Worm (Caenorhabditis elegans) whole organism, midembryonic: ENCODE data around the gene F48B9.1.

ENCODE experiments used
- T22C8.4 ChIP-seq: fragments of 200-800 bp; sonication (Bioruptor generic); IDR thresholded peaks from 2 replicates; pipeline ENCODE4 v1.3.6; 2022; ENCODE audit warnings: missing genetic modification characterization, missing compliant biosample characterization
- cog-1 ChIP-seq: sonication (generic microtip); optimal IDR thresholded peaks from 2 replicates; lab custom pipeline; 2016; ENCODE audit warnings: missing genetic modification characterization, missing compliant biosample characterization
- flt-1 ChIP-seq: fragments of 200-800 bp; sonication (Bioruptor generic); IDR thresholded peaks from 2 replicates; pipeline ENCODE4 v1.3.6; 2022; ENCODE audit warnings: missing genetic modification characterization, missing compliant biosample characterization
- klf-2 ChIP-seq: fragments of 200-800 bp; sonication (Bioruptor generic); conservative IDR thresholded peaks from 2 replicates; pipeline ENCODE4 v1.3.6; 2022; ENCODE audit warnings: missing genetic modification reagents, missing genetic modification characterization, missing compliant biosample characterization
- med-1 ChIP-seq: sonication (generic microtip); optimal IDR thresholded peaks from 2 replicates; lab custom pipeline; 2017; ENCODE audit warnings: missing genetic modification characterization, mild to moderate bottlenecking, missing compliant biosample characterization, antibody characterized with exemption, missing genetic modification reagents; ENCODE audit not compliant: insufficient read depth
- ref-1 ChIP-seq: fragments of 200-800 bp; sonication (Bioruptor generic); conservative IDR thresholded peaks from 2 replicates; pipeline ENCODE4 v1.3.6; 2022; ENCODE audit warnings: missing genetic modification reagents, missing genetic modification characterization, missing compliant biosample characterization
- tab-1 ChIP-seq: fragments of 200-800 bp; sonication (Bioruptor generic); IDR thresholded peaks from 2 replicates; pipeline ENCODE4 v1.3.6; 2022; ENCODE audit warnings: missing genetic modification characterization, missing compliant biosample characterization
- ztf-23 ChIP-seq: fragments of 200-800 bp; sonication (Bioruptor generic); IDR thresholded peaks from 2 replicates; pipeline ENCODE4 v1.3.6; 2022; ENCODE audit warnings: missing genetic modification reagents, missing genetic modification characterization, missing compliant biosample characterization
- ztf-29 ChIP-seq: fragments of 200-800 bp; sonication (Bioruptor generic); IDR thresholded peaks from 2 replicates; pipeline ENCODE4 v1.3.6; 2022; ENCODE audit warnings: missing genetic modification reagents, missing genetic modification characterization, missing compliant biosample characterization

F48B9.1 gene

DNA sequence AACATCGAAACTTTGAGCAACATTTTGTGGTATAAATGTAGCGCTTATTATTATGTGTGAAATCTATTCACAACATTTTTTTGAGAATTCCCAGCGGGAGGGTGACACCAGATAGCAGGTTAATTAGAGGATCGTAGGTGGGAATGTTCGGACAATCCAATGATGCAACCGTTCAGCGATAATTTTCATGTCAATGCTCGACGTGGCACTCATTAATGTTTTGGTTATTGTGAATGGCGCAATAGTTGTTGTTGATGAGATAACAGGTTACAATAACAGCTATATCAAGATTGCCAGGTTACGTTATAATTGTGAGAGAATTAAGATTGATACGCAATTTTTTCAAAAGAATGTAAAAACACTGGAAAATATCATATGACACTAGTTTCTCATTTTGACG is 50.7 kb downstream of the F48B9.1 start:
- TF ChIP-seq T22C8.4 (no peak), tab-1 (GFP tag; lab: Robert Waterston, UW) (no peak), med-1 (GFP tag; lab: Kevin White, UChicago) (no peak), ztf-29 (no peak)

DNA sequence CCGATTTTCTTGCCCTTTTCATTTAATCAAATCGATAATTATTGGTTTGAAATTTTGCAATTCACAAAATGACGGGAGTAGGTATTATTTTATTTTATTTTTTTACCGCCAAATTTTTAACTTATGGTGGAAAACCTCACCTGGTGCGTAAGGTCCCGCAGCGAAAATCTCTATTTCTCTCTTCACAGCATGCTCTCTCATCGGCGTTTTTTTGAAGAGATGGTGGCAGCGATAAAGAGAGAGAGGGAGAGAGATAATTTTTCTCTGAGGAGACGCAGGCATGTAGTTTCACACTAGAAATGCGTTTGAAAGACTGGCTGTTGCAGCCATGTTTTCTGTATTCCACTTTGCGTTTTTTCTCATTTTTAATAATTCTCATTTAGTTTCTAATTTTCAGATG is 53.2 kb downstream of the F48B9.1 start, which contains the start of gene T14F9.2:
T14F9.2 (plus strand) TSS at position 396 of the 400 bp plus-strand sequence.
- no peak for TF ChIP-seq cog-1
- TF ChIP-seq ztf-29: no peak
- no peak for TF ChIP-seq flt-1
- no peak for TF ChIP-seq ztf-23 (GFP tag; lab: Robert Waterston, UW)
- TF ChIP-seq ref-1 (GFP tag; lab: Robert Waterston, UW): no peak
- no peak for TF ChIP-seq klf-2 (GFP tag; lab: Robert Waterston, UW)
- TF ChIP-seq tab-1 (GFP tag; lab: Robert Waterston, UW): no peak
- TF ChIP-seq med-1 (GFP tag; lab: Kevin White, UChicago): no peak
- no peak for TF ChIP-seq T22C8.4
